Worm (Caenorhabditis elegans) whole organism, L3 larva: ENCODE measurements around the gene C34C12.6.
A peak's percentile ranks its signal among the peaks of the same experiment; 100 is the strongest.

ENCODE experiments used
- R02D3.7 ChIP-seq: fragments of 150-350 bp; optimal IDR thresholded peaks from 2 replicates; lab custom pipeline; 2014; ENCODE audit warnings: missing biosample characterization, missing genetic modification characterization
- aly-2 ChIP-seq: fragments of 150-350 bp; optimal IDR thresholded peaks from 2 replicates; lab custom pipeline; 2014; ENCODE audit warnings: missing biosample characterization, missing genetic modification characterization
- ama-1 ChIP-seq: fragments of 150-350 bp; optimal IDR thresholded peaks from 2 replicates; lab custom pipeline; 2018
- ceh-82 ChIP-seq: fragments of 150-350 bp; optimal IDR thresholded peaks from 2 replicates; lab custom pipeline; 2014; ENCODE audit warnings: missing biosample characterization, missing genetic modification characterization
- ceh-9 ChIP-seq: sonication (generic microtip); optimal IDR thresholded peaks from 2 replicates; lab custom pipeline; 2018; ENCODE audit warnings: missing biosample characterization, missing genetic modification characterization
- daf-12 ChIP-seq: fragments of 150-350 bp; optimal IDR thresholded peaks from 2 replicates; lab custom pipeline; 2014; ENCODE audit warnings: missing biosample characterization, missing genetic modification reagents, missing genetic modification characterization
- egl-27 ChIP-seq: sonication (generic microtip); optimal IDR thresholded peaks from 4 replicates; lab custom pipeline; 2017; ENCODE audit warnings: missing biosample characterization, missing genetic modification reagents, missing genetic modification characterization
- elt-1 ChIP-seq: fragments of 150-350 bp; optimal IDR thresholded peaks from 2 replicates; lab custom pipeline; 2014; ENCODE audit warnings: missing biosample characterization, missing genetic modification characterization
- elt-2 ChIP-seq: sonication (generic microtip); optimal IDR thresholded peaks from 2 replicates; lab custom pipeline; 2016; ENCODE audit warnings: missing genetic modification reagents, mild to moderate bottlenecking, missing genetic modification characterization, missing compliant biosample characterization
- eor-1 ChIP-seq, 2 experiments: fragments of 150-350 bp; optimal IDR thresholded peaks; 2 replicates each; lab custom pipeline; 2014 to 2018; ENCODE audit warnings: missing biosample characterization in 2 of 2, missing genetic modification characterization in 2 of 2
- fkh-10 ChIP-seq: sonication (generic microtip); optimal IDR thresholded peaks from 2 replicates; lab custom pipeline; 2017; ENCODE audit warnings: missing biosample characterization, missing genetic modification reagents, missing genetic modification characterization
- fos-1 ChIP-seq: fragments of 150-350 bp; optimal IDR thresholded peaks from 2 replicates; lab custom pipeline; 2014; ENCODE audit warnings: missing biosample characterization, missing genetic modification characterization
- hmg-11 ChIP-seq: sonication (generic microtip); optimal IDR thresholded peaks from 2 replicates; lab custom pipeline; 2016; ENCODE audit warnings: missing genetic modification characterization, missing compliant biosample characterization
- jun-1 ChIP-seq: fragments of 150-350 bp; optimal IDR thresholded peaks from 2 replicates; lab custom pipeline; 2014; ENCODE audit warnings: missing biosample characterization, missing genetic modification reagents, missing genetic modification characterization
- lin-39 ChIP-seq: fragments of 150-350 bp; optimal IDR thresholded peaks from 2 replicates; lab custom pipeline; 2018; ENCODE audit warnings: missing biosample characterization, missing genetic modification reagents, missing genetic modification characterization
- lsy-12 ChIP-seq: sonication (generic microtip); optimal IDR thresholded peaks from 2 replicates; lab custom pipeline; 2016; ENCODE audit warnings: mild to moderate bottlenecking, missing genetic modification characterization, missing compliant biosample characterization
- mdl-1 ChIP-seq: fragments of 150-350 bp; optimal IDR thresholded peaks from 2 replicates; lab custom pipeline; 2014; ENCODE audit warnings: missing biosample characterization, missing genetic modification characterization
- mml-1 ChIP-seq: fragments of 150-350 bp; sonication (generic microtip); optimal IDR thresholded peaks from 3 replicates; lab custom pipeline; 2014; ENCODE audit warnings: missing biosample characterization, missing genetic modification characterization
- nfya-1 ChIP-seq: sonication (generic microtip); optimal IDR thresholded peaks from 2 replicates; lab custom pipeline; 2017; ENCODE audit warnings: missing genetic modification characterization, mild to moderate bottlenecking, missing compliant biosample characterization, antibody characterized with exemption, moderate library complexity; ENCODE audit not compliant: insufficient read depth
- nhr-11 ChIP-seq: fragments of 150-350 bp; optimal IDR thresholded peaks from 2 replicates; lab custom pipeline; 2014; ENCODE audit warnings: missing biosample characterization, missing genetic modification characterization
- nhr-12 ChIP-seq: fragments of 150-350 bp; optimal IDR thresholded peaks from 2 replicates; lab custom pipeline; 2014; ENCODE audit warnings: missing biosample characterization, missing genetic modification characterization
- nhr-23 ChIP-seq: fragments of 150-350 bp; optimal IDR thresholded peaks from 2 replicates; lab custom pipeline; 2014; ENCODE audit warnings: missing biosample characterization, missing genetic modification reagents, missing genetic modification characterization
- nhr-237 ChIP-seq: fragments of 150-350 bp; optimal IDR thresholded peaks from 2 replicates; lab custom pipeline; 2014; ENCODE audit warnings: missing biosample characterization, missing genetic modification characterization
- nhr-25 ChIP-seq: sonication (generic microtip); optimal IDR thresholded peaks from 2 replicates; lab custom pipeline; 2017; ENCODE audit warnings: missing biosample characterization, missing genetic modification characterization
- nhr-28 ChIP-seq: fragments of 150-350 bp; optimal IDR thresholded peaks from 2 replicates; lab custom pipeline; 2014; ENCODE audit warnings: missing biosample characterization, missing genetic modification characterization
- nhr-67 ChIP-seq: fragments of 150-350 bp; optimal IDR thresholded peaks from 2 replicates; lab custom pipeline; 2014; ENCODE audit warnings: missing biosample characterization, missing genetic modification characterization
- nhr-76 ChIP-seq: fragments of 150-350 bp; sonication (generic microtip); optimal IDR thresholded peaks from 5 replicates; lab custom pipeline; 2014; ENCODE audit warnings: missing biosample characterization, missing genetic modification characterization
- nhr-77 ChIP-seq: fragments of 150-350 bp; optimal IDR thresholded peaks from 2 replicates; lab custom pipeline; 2014; ENCODE audit warnings: missing biosample characterization, missing genetic modification characterization
- pha-4 ChIP-seq: fragments of 150-350 bp; optimal IDR thresholded peaks from 2 replicates; lab custom pipeline; 2014; ENCODE audit warnings: missing biosample characterization, missing genetic modification reagents, missing genetic modification characterization
- pqm-1 ChIP-seq: fragments of 150-350 bp; optimal IDR thresholded peaks from 2 replicates; lab custom pipeline; 2017; ENCODE audit warnings: missing biosample characterization, missing genetic modification characterization, inconsistent platforms
- sea-2 ChIP-seq: fragments of 150-350 bp; sonication (generic microtip); optimal IDR thresholded peaks from 4 replicates; lab custom pipeline; 2014; ENCODE audit warnings: missing biosample characterization, missing genetic modification reagents, missing genetic modification characterization
- skn-1 ChIP-seq: fragments of 150-350 bp; optimal IDR thresholded peaks from 2 replicates; lab custom pipeline; 2014; ENCODE audit warnings: missing biosample characterization, missing genetic modification characterization
- snpc-4 ChIP-seq: fragments of 150-350 bp; optimal IDR thresholded peaks from 2 replicates; lab custom pipeline; 2014; ENCODE audit warnings: missing biosample characterization, missing genetic modification characterization
- unc-39 ChIP-seq: sonication (generic microtip); optimal IDR thresholded peaks from 4 replicates; lab custom pipeline; 2017; ENCODE audit warnings: missing biosample characterization, missing genetic modification characterization
- unc-62 ChIP-seq: fragments of 150-350 bp; sonication (generic microtip); optimal IDR thresholded peaks from 4 replicates; lab custom pipeline; 2014; ENCODE audit warnings: missing biosample characterization, missing genetic modification reagents, missing genetic modification characterization
- ztf-11 ChIP-seq: fragments of 150-350 bp; optimal IDR thresholded peaks from 2 replicates; lab custom pipeline; 2014; ENCODE audit warnings: missing biosample characterization, missing genetic modification characterization

C34C12.6 gene

DNA sequence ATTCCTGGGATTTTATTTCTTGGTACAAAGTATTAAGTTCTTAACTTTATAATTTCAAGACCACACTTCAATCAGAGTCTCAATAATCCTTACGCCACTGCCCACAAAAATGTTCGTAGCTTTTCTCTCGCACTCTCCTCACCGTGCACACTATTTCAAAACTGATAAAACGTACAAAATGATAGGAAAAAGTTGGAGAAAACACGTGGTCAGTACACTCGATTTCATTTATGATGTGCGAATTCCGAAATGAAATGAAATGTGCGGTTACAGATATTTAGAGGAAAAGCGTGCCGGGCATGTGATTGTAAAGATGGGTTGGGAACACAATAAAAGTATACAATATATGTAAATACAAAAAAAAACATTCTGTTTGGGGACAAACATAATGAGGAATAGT is 38.0 kb downstream of the C34C12.6 start:
- TF ChIP-seq nhr-28 (tag; lab: Kevin White, UChicago): no peak
- TF ChIP-seq pqm-1 (tag; lab: Kevin White, UChicago): peak; percentile 95
- TF ChIP-seq nhr-77 (tag; lab: Kevin White, UChicago): no peak
- peak; percentile 7 for TF ChIP-seq jun-1 (tag; lab: Kevin White, UChicago)
- TF ChIP-seq nhr-76 (tag; lab: Kevin White, UChicago): no peak
- TF ChIP-seq unc-62 (GFP tag; lab: Kevin White, UChicago): no peak
- TF ChIP-seq nhr-237: no peak
- no peak for TF ChIP-seq lsy-12 (tag; lab: Kevin White, UChicago)
- no peak for TF ChIP-seq R02D3.7
- no peak for TF ChIP-seq fos-1 (tag; lab: Kevin White, UChicago)
- TF ChIP-seq elt-2 (tag; lab: Kevin White, UChicago): peak; percentile 87
- peak; percentile 51 for TF ChIP-seq pha-4

DNA sequence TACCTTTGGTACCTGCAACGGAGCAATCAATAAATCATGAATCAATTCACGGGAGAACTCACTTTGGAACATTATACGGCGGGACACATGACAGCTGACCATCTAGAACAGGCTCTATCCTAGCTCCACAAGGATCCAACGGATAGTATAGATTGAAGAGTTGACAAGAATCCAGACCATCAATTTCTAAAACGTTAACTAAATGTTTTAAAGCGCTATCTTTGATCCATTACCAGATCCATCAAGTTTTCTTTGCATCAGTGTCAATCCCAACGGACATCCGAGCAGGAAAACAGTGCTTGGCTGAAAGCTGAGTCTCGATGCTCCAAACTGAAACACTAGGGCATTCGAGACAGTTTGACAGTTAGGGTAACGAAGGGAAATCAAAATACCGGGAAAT is 41.0 kb downstream of the C34C12.6 start:
- TF ChIP-seq hmg-11 (tag; lab: Kevin White, UChicago): no peak
- no peak for TF ChIP-seq nhr-67 (tag; lab: Kevin White, UChicago)
- TF ChIP-seq pha-4: no peak
- no peak for TF ChIP-seq lin-39 (tag; lab: Kevin White, UChicago)
- no peak for TF ChIP-seq nhr-23 (tag; lab: Kevin White, UChicago)
- TF ChIP-seq ama-1 (lab: Kevin White, UChicago): no peak
- no peak for TF ChIP-seq mml-1 (tag; lab: Kevin White, UChicago)
- TF ChIP-seq ceh-9 (tag; lab: Kevin White, UChicago): no peak
- no peak for TF ChIP-seq egl-27 (tag; lab: Kevin White, UChicago)
- TF ChIP-seq daf-12 (tag; lab: Kevin White, UChicago): no peak
- no peak for TF ChIP-seq elt-2 (tag; lab: Kevin White, UChicago)
- no peak for TF ChIP-seq nhr-25 (tag; lab: Kevin White, UChicago)
- TF ChIP-seq unc-39 (tag; lab: Kevin White, UChicago): no peak

DNA sequence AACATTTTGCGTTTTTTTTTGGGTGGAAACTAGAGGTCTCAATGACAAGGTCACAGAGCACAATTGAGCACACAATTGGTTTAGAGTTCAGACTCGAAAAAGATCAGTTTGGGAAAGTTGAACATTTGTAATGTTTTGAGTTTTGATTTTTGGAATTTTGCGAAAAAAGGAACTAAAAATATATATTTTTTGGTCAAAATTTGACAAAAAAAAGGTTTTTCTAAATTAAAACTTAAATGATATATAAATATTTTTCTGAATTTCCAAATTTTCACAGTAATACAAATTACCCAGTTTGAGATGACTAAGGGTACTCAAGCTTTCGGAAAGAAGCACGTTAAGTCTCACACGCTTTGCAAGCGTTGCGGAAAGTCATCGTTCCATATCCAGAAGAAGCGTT is 46.0 kb downstream of the C34C12.6 start, which contains the start of gene rpl-37:
Gene rpl-37 (plus strand): TSS at position 301 of the 400 bp plus-strand sequence.
- TF ChIP-seq ceh-82: no peak
- no peak for TF ChIP-seq daf-12 (tag; lab: Kevin White, UChicago)
- TF ChIP-seq ama-1 (lab: Kevin White, UChicago): no peak
- TF ChIP-seq mdl-1: no peak
- TF ChIP-seq aly-2: no peak

DNA sequence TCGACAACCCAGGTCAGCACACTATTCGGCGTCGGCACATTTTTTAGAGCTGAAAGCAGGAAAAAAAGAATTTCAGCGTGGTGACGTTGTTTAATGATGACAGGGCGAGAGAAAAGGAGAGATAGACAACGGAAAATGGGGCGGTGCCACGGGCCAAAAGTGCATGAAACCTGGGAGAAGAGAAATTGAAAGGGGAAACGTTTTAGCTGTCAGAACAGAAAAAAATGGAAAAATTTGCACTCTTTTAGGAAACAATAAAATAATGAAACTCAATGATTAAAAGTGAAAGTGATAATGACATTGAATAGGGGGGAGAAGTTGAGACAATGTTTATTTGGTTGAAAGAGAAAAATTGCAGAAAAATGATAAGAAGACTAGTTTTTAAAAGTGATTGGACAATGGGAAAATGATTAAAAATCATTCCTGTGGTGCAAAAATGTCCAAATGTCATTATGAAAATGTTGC is 47.4 kb downstream of the C34C12.6 start, which contains the start of gene pitp-1:
Gene pitp-1 (minus strand): TSS at position 51 of the 465 bp plus-strand sequence.
- TF ChIP-seq nfya-1 (tag; lab: Kevin White, UChicago): peak; percentile 29
- TF ChIP-seq nhr-77 (tag; lab: Kevin White, UChicago): no peak
- TF ChIP-seq snpc-4: no peak
- peak; percentile 75 for TF ChIP-seq pqm-1 (tag; lab: Kevin White, UChicago)
- no peak for TF ChIP-seq hmg-11 (tag; lab: Kevin White, UChicago)
- no peak for TF ChIP-seq eor-1 (tag; optimal IDR thresholded peaks at IDR 0.05; lab: Kevin White, UChicago)
- TF ChIP-seq daf-12 (tag; lab: Kevin White, UChicago): no peak
- TF ChIP-seq ama-1 (lab: Kevin White, UChicago): no peak
- no peak for TF ChIP-seq nhr-67 (tag; lab: Kevin White, UChicago)
- TF ChIP-seq elt-1 (tag; lab: Kevin White, UChicago): no peak
- no peak for TF ChIP-seq ceh-9 (tag; lab: Kevin White, UChicago)
- no peak for TF ChIP-seq lin-39 (tag; lab: Kevin White, UChicago)
- TF ChIP-seq aly-2: no peak
- TF ChIP-seq fos-1 (tag; lab: Kevin White, UChicago): no peak
- no peak for TF ChIP-seq lsy-12 (tag; lab: Kevin White, UChicago)
- no peak for TF ChIP-seq fkh-10 (GFP tag; lab: Kevin White, UChicago)
- no peak for TF ChIP-seq nhr-28 (tag; lab: Kevin White, UChicago)
- no peak for TF ChIP-seq nhr-11
- no peak for TF ChIP-seq jun-1 (tag; lab: Kevin White, UChicago)
- no peak for TF ChIP-seq nhr-237
- no peak for TF ChIP-seq sea-2 (GFP tag; lab: Kevin White, UChicago)
- no peak for TF ChIP-seq nhr-23 (tag; lab: Kevin White, UChicago)
- peak; percentile 79 for TF ChIP-seq elt-2 (tag; lab: Kevin White, UChicago)
- no peak for TF ChIP-seq skn-1 (tag; lab: Kevin White, UChicago)
- no peak for TF ChIP-seq nhr-12
- peak; percentile 43 for TF ChIP-seq pha-4
- no peak for TF ChIP-seq mdl-1
- TF ChIP-seq ztf-11 (tag; lab: Kevin White, UChicago): no peak
- no peak for TF ChIP-seq mml-1 (tag; lab: Kevin White, UChicago)
- no peak for TF ChIP-seq R02D3.7
